Worm (Caenorhabditis elegans) whole organism, L2 larva: Measurements from ENCODE around the gene C44B11.6.

Source experiments
- lin-11 ChIP-seq: fragments of 150-350 bp; sonication (generic microtip); optimal IDR thresholded peaks from 2 replicates; lab custom pipeline; 2014; ENCODE audit warnings: missing biosample characterization, missing genetic modification characterization, inconsistent platforms, mixed read lengths
- lsy-2 ChIP-seq, 2 experiments: fragments of 150-350 bp in 1 of 2; sonication (generic microtip) in 1 of 2; optimal IDR thresholded peaks; 2 replicates each; lab custom pipeline; 2014 to 2017; ENCODE audit warnings: missing biosample characterization in 2 of 2, missing genetic modification characterization in 2 of 2
- mdl-1 ChIP-seq, 2 experiments: fragments of 150-350 bp in 1 of 2; sonication (generic microtip) in 1 of 2; optimal IDR thresholded peaks; 2 replicates each; lab custom pipeline; 2017; ENCODE audit warnings: missing biosample characterization in 2 of 2, missing genetic modification characterization in 2 of 2
- nhr-11 ChIP-seq: fragments of 150-350 bp; optimal IDR thresholded peaks from 2 replicates; lab custom pipeline; 2014; ENCODE audit warnings: missing biosample characterization, missing genetic modification characterization
- nhr-12 ChIP-seq: fragments of 150-350 bp; optimal IDR thresholded peaks from 2 replicates; lab custom pipeline; 2014; ENCODE audit warnings: missing biosample characterization, missing genetic modification characterization
- nhr-129 ChIP-seq: fragments of 150-350 bp; optimal IDR thresholded peaks from 2 replicates; lab custom pipeline; 2014; ENCODE audit warnings: missing biosample characterization, missing genetic modification characterization
- unc-62 ChIP-seq: fragments of 150-350 bp; optimal IDR thresholded peaks from 2 replicates; lab custom pipeline; 2014; ENCODE audit warnings: missing biosample characterization, missing genetic modification reagents, missing genetic modification characterization

DNA sequence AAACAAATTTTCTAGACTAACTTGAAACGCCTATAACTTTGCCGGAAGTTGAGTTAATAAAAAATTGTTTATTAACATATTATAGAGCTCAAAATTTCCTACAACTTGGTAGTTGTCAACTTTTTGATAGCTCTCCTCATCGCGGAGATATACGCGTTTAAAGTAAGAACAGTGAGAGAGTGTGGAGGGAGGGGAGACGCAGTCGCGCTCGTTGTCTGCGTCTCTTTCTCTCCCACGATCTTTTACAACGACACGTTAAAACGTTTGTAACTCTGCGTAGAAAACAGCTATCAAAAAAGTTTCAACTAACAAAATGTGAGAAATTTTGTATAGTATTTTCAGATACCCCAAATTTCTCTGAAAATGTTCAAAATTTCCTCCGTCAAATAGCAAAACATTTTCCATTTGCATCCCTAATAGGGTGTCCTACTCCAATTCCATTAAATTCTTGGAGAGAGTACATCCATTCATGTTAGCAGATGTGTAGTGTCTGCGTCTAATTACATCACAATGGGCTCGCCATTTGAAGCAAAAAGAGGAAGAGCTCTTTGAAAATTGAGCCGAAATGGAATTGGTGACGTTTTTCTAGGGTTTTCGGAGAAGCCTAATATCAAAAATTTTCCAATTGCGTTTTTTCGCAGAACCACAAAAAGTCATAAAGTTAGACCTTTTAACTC is 16.5 kb upstream of the C44B11.6 start:
- TF ChIP-seq lin-11 (tag; lab: Kevin White, UChicago) (no peak), lsy-2 (tag; optimal IDR thresholded peaks at IDR 0.05; lab: Kevin White, UChicago) (no peak), unc-62 (GFP tag; lab: Kevin White, UChicago) (no peak), nhr-11 (tag; lab: Kevin White, UChicago) (no peak), nhr-129 (no peak), mdl-1 (tag; optimal IDR thresholded peaks at IDR 0.05; lab: Kevin White, UChicago) (no peak), nhr-12 (tag; lab: Kevin White, UChicago) (no peak)
